Fruit fly (Drosophila melanogaster) whole organism, embryonic: Measurements from ENCODE around the gene Kah.
A peak's percentile ranks its signal among the peaks of the same experiment; 100 is the strongest.

ENCODE experiments used
- Adf1 ChIP-seq: fragments of 200-800 bp; sonication (Bioruptor generic); IDR thresholded peaks from 2 replicates; pipeline ENCODE4 v1.3.6; 2022; ENCODE audit warnings: missing biosample characterization, missing genetic modification characterization
- Bgb ChIP-seq: fragments of 200-800 bp; sonication (Bioruptor generic); IDR thresholded peaks from 2 replicates; pipeline ENCODE4 v1.3.6; 2022; ENCODE audit warnings: missing biosample characterization, missing genetic modification characterization; ENCODE audit not compliant: partially characterized antibody
- Blimp-1 ChIP-seq: fragments of 200-800 bp; sonication (Bioruptor generic); optimal IDR thresholded peaks from 3 replicates; lab custom pipeline; 2018; ENCODE audit warnings: missing biosample characterization, missing genetic modification characterization, mild to moderate bottlenecking, moderate library complexity, missing genetic modification reagents
- C15 ChIP-seq: fragments of 200-800 bp; sonication (Bioruptor generic); IDR thresholded peaks from 3 replicates; pipeline ENCODE4 v1.3.6; 2022; ENCODE audit warnings: missing biosample characterization, missing genetic modification characterization
- CG10147 ChIP-seq: fragments of 200-800 bp; sonication (Bioruptor generic); optimal IDR thresholded peaks from 2 replicates; lab custom pipeline; 2019; ENCODE audit warnings: missing biosample characterization, mild to moderate bottlenecking, missing genetic modification characterization, moderate library complexity
- CG10209 ChIP-seq: fragments of 200-800 bp; sonication (Bioruptor generic); optimal IDR thresholded peaks from 3 replicates; lab custom pipeline; 2017; ENCODE audit warnings: missing biosample characterization, mild to moderate bottlenecking, missing genetic modification characterization, missing genetic modification reagents
- CG10654 ChIP-seq: fragments of 200-800 bp; sonication (Bioruptor generic); optimal IDR thresholded peaks from 2 replicates; lab custom pipeline; 2016; ENCODE audit warnings: missing biosample characterization, missing genetic modification characterization
- CG11398 ChIP-seq: fragments of 200-800 bp; sonication (Bioruptor generic); optimal IDR thresholded peaks from 2 replicates; lab custom pipeline; 2016; ENCODE audit warnings: missing biosample characterization, missing genetic modification characterization
- CG12155 ChIP-seq: fragments of 200-800 bp; sonication (Bioruptor generic); optimal IDR thresholded peaks from 3 replicates; lab custom pipeline; 2016; ENCODE audit warnings: missing biosample characterization, missing genetic modification characterization
- CG16813 ChIP-seq: fragments of 200-800 bp; sonication (Bioruptor generic); IDR thresholded peaks from 3 replicates; pipeline ENCODE4 v1.3.6; 2022; ENCODE audit warnings: missing biosample characterization, missing genetic modification characterization; ENCODE audit not compliant: partially characterized antibody
- CG17568 ChIP-seq: fragments of 200-800 bp; sonication (Bioruptor generic); optimal IDR thresholded peaks from 2 replicates; lab custom pipeline; 2018; ENCODE audit warnings: missing biosample characterization, mild to moderate bottlenecking, missing genetic modification characterization, moderate library complexity
- CG18764 ChIP-seq: fragments of 200-800 bp; sonication (Bioruptor generic); optimal IDR thresholded peaks from 3 replicates; lab custom pipeline; 2016; ENCODE audit warnings: missing biosample characterization, missing genetic modification characterization
- CG2712 ChIP-seq: fragments of 200-800 bp; optimal IDR thresholded peaks from 3 replicates; lab custom pipeline; 2019; ENCODE audit warnings: missing biosample characterization, mild to moderate bottlenecking, missing genetic modification characterization, moderate library complexity
- CG31224 ChIP-seq: fragments of 200-800 bp; sonication (Bioruptor generic); IDR thresholded peaks from 2 replicates; pipeline ENCODE4 v1.3.6; 2022; ENCODE audit warnings: missing biosample characterization, missing genetic modification characterization
- CG3407 ChIP-seq: fragments of 200-800 bp; sonication (Bioruptor generic); optimal IDR thresholded peaks from 2 replicates; lab custom pipeline; 2018; ENCODE audit warnings: missing biosample characterization, mild to moderate bottlenecking, missing genetic modification characterization
- CG34224 ChIP-seq: fragments of 200-800 bp; sonication (Bioruptor generic); IDR thresholded peaks from 3 replicates; pipeline ENCODE4 v1.3.6; 2022; ENCODE audit warnings: missing biosample characterization, missing genetic modification characterization; ENCODE audit not compliant: partially characterized antibody
- CG34422 ChIP-seq: fragments of 200-800 bp; sonication (Bioruptor generic); IDR thresholded peaks from 3 replicates; pipeline ENCODE4 v1.3.6; 2022; ENCODE audit warnings: missing biosample characterization, missing genetic modification characterization
- CG4854 ChIP-seq: fragments of 200-800 bp; sonication (Bioruptor generic); optimal IDR thresholded peaks from 2 replicates; lab custom pipeline; 2016; ENCODE audit warnings: missing biosample characterization, missing genetic modification characterization, inconsistent platforms
- CG5245 ChIP-seq: fragments of 200-800 bp; sonication (Bioruptor generic); optimal IDR thresholded peaks from 3 replicates; lab custom pipeline; 2016; ENCODE audit warnings: missing biosample characterization, missing genetic modification characterization
- CG6654 ChIP-seq: fragments of 200-800 bp; sonication (Bioruptor generic); optimal IDR thresholded peaks from 2 replicates; lab custom pipeline; 2017; ENCODE audit warnings: missing biosample characterization, mild to moderate bottlenecking, missing genetic modification characterization
- CG8944 ChIP-seq: fragments of 200-800 bp; sonication (Bioruptor generic); optimal IDR thresholded peaks from 3 replicates; lab custom pipeline; 2016; ENCODE audit warnings: missing biosample characterization, missing genetic modification characterization
- CHES-1-like ChIP-seq: fragments of 200-800 bp; sonication (Bioruptor generic); optimal IDR thresholded peaks from 2 replicates; lab custom pipeline; 2016; ENCODE audit warnings: missing biosample characterization, missing genetic modification characterization
- CTCF ChIP-seq: fragments of 200-800 bp; sonication (Bioruptor generic); optimal IDR thresholded peaks from 2 replicates; lab custom pipeline; 2017; ENCODE audit warnings: missing biosample characterization, mild to moderate bottlenecking, missing genetic modification characterization, moderate library complexity
- Deaf1 ChIP-seq: fragments of 200-800 bp; optimal IDR thresholded peaks from 3 replicates; lab custom pipeline; 2019; ENCODE audit warnings: missing biosample characterization, mild to moderate bottlenecking, missing genetic modification characterization, moderate library complexity
- Dp ChIP-seq: fragments of 200-800 bp; sonication (Bioruptor generic); optimal IDR thresholded peaks from 2 replicates; lab custom pipeline; 2018; ENCODE audit warnings: missing biosample characterization, mild to moderate bottlenecking, missing genetic modification characterization, moderate library complexity
- Ets65A ChIP-seq: fragments of 200-800 bp; sonication (Bioruptor generic); peaks from one replicate; lab custom pipeline; 2016; ENCODE audit warnings: missing biosample characterization, missing genetic modification characterization
- Gsc ChIP-seq: fragments of 200-800 bp; sonication (Bioruptor generic); IDR thresholded peaks from 2 replicates; pipeline ENCODE4 v1.3.6; 2022; ENCODE audit warnings: missing biosample characterization, missing genetic modification characterization
- HLHmδ ChIP-seq: fragments of 200-800 bp; sonication (Bioruptor generic); optimal IDR thresholded peaks from 2 replicates; lab custom pipeline; 2018; ENCODE audit warnings: missing biosample characterization, mild to moderate bottlenecking, missing genetic modification characterization, moderate library complexity
- NK7.1 ChIP-seq: fragments of 200-800 bp; sonication (Bioruptor generic); optimal IDR thresholded peaks from 3 replicates; lab custom pipeline; 2016; ENCODE audit warnings: missing biosample characterization, missing genetic modification characterization
- Nf-YB ChIP-seq: fragments of 200-800 bp; sonication (Bioruptor generic); optimal IDR thresholded peaks from 3 replicates; lab custom pipeline; 2019; ENCODE audit warnings: missing biosample characterization, mild to moderate bottlenecking, missing genetic modification characterization, moderate library complexity
- Nf-YC ChIP-seq: fragments of 200-800 bp; optimal IDR thresholded peaks from 3 replicates; lab custom pipeline; 2019; ENCODE audit warnings: missing biosample characterization, mild to moderate bottlenecking, missing genetic modification characterization, moderate library complexity
- Oaz ChIP-seq: fragments of 200-800 bp; sonication (Bioruptor generic); IDR thresholded peaks from 2 replicates; pipeline ENCODE4 v1.3.6; 2022; ENCODE audit warnings: missing biosample characterization, missing genetic modification characterization
- Xrp1 ChIP-seq: fragments of 200-800 bp; sonication (Bioruptor generic); IDR thresholded peaks from 2 replicates; pipeline ENCODE4 v1.3.6; 2022; ENCODE audit warnings: missing biosample characterization, missing genetic modification characterization
- ato ChIP-seq: fragments of 200-800 bp; sonication (Bioruptor generic); IDR thresholded peaks from 2 replicates; pipeline ENCODE4 v1.3.6; 2022; ENCODE audit warnings: missing biosample characterization, missing genetic modification characterization; ENCODE audit not compliant: partially characterized antibody
- bigmax ChIP-seq: fragments of 200-800 bp; sonication (Bioruptor generic); optimal IDR thresholded peaks from 2 replicates; lab custom pipeline; 2018; ENCODE audit warnings: missing biosample characterization, mild to moderate bottlenecking, missing genetic modification characterization
- bsh ChIP-seq, 2 experiments: fragments of 200-800 bp; sonication (Bioruptor generic); optimal IDR thresholded peaks; 2 replicates each; lab custom pipeline; 2017 to 2018; ENCODE audit warnings: mild to moderate bottlenecking in 2 of 2, missing biosample characterization in 2 of 2, missing genetic modification characterization in 2 of 2, moderate library complexity in 1 of 2
- dan ChIP-seq: fragments of 200-800 bp; sonication (Bioruptor generic); IDR thresholded peaks from 2 replicates; pipeline ENCODE4 v1.3.6; 2022; ENCODE audit warnings: missing biosample characterization, missing genetic modification characterization
- fd64A ChIP-seq: fragments of 200-800 bp; sonication (Bioruptor generic); optimal IDR thresholded peaks from 3 replicates; lab custom pipeline; 2018; ENCODE audit warnings: missing biosample characterization, mild to moderate bottlenecking, missing genetic modification characterization
- gcm2 ChIP-seq: fragments of 200-800 bp; sonication (Bioruptor generic); optimal IDR thresholded peaks from 2 replicates; lab custom pipeline; 2016; ENCODE audit warnings: missing biosample characterization, missing genetic modification characterization
- kah ChIP-seq: fragments of 200-800 bp; sonication (Bioruptor generic); optimal IDR thresholded peaks from 2 replicates; lab custom pipeline; 2018; ENCODE audit warnings: missing biosample characterization, mild to moderate bottlenecking, missing genetic modification characterization
- lola ChIP-seq, 3 experiments: fragments of >200 bp in 2 of 3; fragments of 200-800 bp in 1 of 3; sonication (Bioruptor generic) in 1 of 3; optimal IDR thresholded peaks; 2 replicates each; lab custom pipeline; 2017 to 2019; ENCODE audit warnings: missing biosample characterization in 3 of 3, missing genetic modification characterization in 3 of 3, mild to moderate bottlenecking in 1 of 3, moderate library complexity in 1 of 3
- odd ChIP-seq: fragments of 200-800 bp; sonication (Bioruptor generic); optimal IDR thresholded peaks from 2 replicates; lab custom pipeline; 2017; ENCODE audit warnings: missing biosample characterization, mild to moderate bottlenecking, missing genetic modification characterization
- peb ChIP-seq: fragments of 200-800 bp; sonication (Bioruptor generic); IDR thresholded peaks from 2 replicates; pipeline ENCODE4 v1.3.6; 2022; ENCODE audit warnings: missing biosample characterization, missing genetic modification characterization
- pita ChIP-seq: fragments of 200-800 bp; sonication (Bioruptor generic); optimal IDR thresholded peaks from 2 replicates; lab custom pipeline; 2017; ENCODE audit warnings: missing biosample characterization, mild to moderate bottlenecking, missing genetic modification characterization
- prd ChIP-seq, 3 experiments: fragments of >200 bp in 2 of 3; fragments of 200-800 bp in 1 of 3; sonication (Bioruptor generic) in 1 of 3; optimal IDR thresholded peaks in 2 of 3; IDR thresholded peaks in 1 of 3; 2 replicates in 2 of 3; 3 replicates in 1 of 3; pipeline versions ENCODE4 v1.3.6 to Lab custom; 2017 to 2022; ENCODE audit warnings: missing biosample characterization in 1 of 3, missing genetic modification characterization in 1 of 3
- salm ChIP-seq: fragments of 200-800 bp; sonication (Bioruptor generic); optimal IDR thresholded peaks from 2 replicates; lab custom pipeline; 2018; ENCODE audit warnings: missing biosample characterization, mild to moderate bottlenecking, missing genetic modification characterization
- schlank ChIP-seq: fragments of 200-800 bp; sonication (Bioruptor generic); optimal IDR thresholded peaks from 2 replicates; lab custom pipeline; 2018; ENCODE audit warnings: missing biosample characterization, mild to moderate bottlenecking, missing genetic modification characterization
- slou ChIP-seq: fragments of 200-800 bp; sonication (Bioruptor generic); optimal IDR thresholded peaks from 3 replicates; lab custom pipeline; 2016; ENCODE audit warnings: missing biosample characterization, missing genetic modification characterization
- sug ChIP-seq: fragments of 200-800 bp; optimal IDR thresholded peaks from 2 replicates; lab custom pipeline; 2019; ENCODE audit warnings: missing biosample characterization, mild to moderate bottlenecking, missing genetic modification characterization, moderate library complexity
- tup ChIP-seq: fragments of 200-800 bp; sonication (Bioruptor generic); optimal IDR thresholded peaks from 2 replicates; lab custom pipeline; 2016; ENCODE audit warnings: missing biosample characterization, mild to moderate bottlenecking, missing genetic modification characterization, moderate library complexity
- zf30C ChIP-seq: fragments of 200-800 bp; sonication (Bioruptor generic); optimal IDR thresholded peaks from 3 replicates; lab custom pipeline; 2018; ENCODE audit warnings: missing biosample characterization, mild to moderate bottlenecking, missing genetic modification characterization

Gene Kah

DNA sequence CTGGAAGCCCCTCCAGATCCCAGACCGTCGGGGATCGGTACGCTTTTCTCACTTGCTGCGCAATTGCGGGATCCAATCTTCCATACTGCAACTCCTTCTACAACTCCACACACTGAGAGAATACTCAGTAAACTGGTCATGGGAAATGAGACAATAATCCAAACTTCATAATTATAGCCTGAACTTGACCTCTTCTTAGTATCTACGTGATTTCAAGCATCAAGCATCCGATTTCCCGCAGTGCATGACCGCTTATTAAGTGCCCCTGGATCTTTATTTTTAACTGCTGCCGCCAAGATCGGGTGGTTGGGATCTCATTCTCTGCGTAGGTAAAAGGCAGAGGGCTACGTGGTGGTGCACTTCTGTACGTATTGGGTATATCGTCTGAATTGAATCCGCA, 2.3 kb upstream of the Kah start (continued):
- TF ChIP-seq fd64A (GFP tag; lab: Kevin White, UChicago) (no peak), CG5245 (GFP tag; lab: Kevin White, UChicago) (no peak), pita (no peak), CG10654 (no peak), Nf-YC (tag; lab: Kevin White, UChicago) (no peak), salm (tag; lab: Kevin White, UChicago) (no peak), zf30C (GFP tag; lab: Kevin White, UChicago) (peak; percentile 77), CHES-1-like (no peak), Oaz (GFP tag; lab: Robert Waterston, UW) (no peak), Ets65A (GFP tag; lab: Kevin White, UChicago) (peak; percentile 84), CG8944 (GFP tag; lab: Kevin White, UChicago) (no peak), slou (GFP tag; lab: Kevin White, UChicago) (no peak), CG3407 (no peak), sug (tag; lab: Kevin White, UChicago) (no peak), dan (no peak), Dp (no peak), Nf-YB (GFP tag; lab: Kevin White, UChicago) (no peak), CG10209 (GFP tag; lab: Kevin White, UChicago) (no peak), CTCF (no peak), prd (optimal IDR thresholded peaks at IDR 0.05; lab: Kevin White, UChicago) (no peak), prd (GFP tag; IDR thresholded peaks at IDR 0.05; lab: Robert Waterston, UW) (peak; percentile 25; the same call in 1 of the 3 replicates), CG2712 (peak; percentile 32), lola (GFP tag; optimal IDR thresholded peaks at IDR 0.05; lab: Kevin White, UChicago) (peak in 1 of 3 experiments; percentile 20), schlank (tag; lab: Kevin White, UChicago) (no peak), CG34422 (no peak), bsh (GFP tag; optimal IDR thresholded peaks at IDR 0.05; lab: Kevin White, UChicago) (peak in 1 of 2 experiments; percentile 43), Gsc (no peak), CG16813 (GFP tag; lab: Robert Waterston, UW) (no peak), CG34224 (GFP tag; lab: Robert Waterston, UW) (no peak), CG12155 (no peak), Blimp-1 (GFP tag; lab: Kevin White, UChicago) (no peak), Deaf1 (tag; lab: Kevin White, UChicago) (no peak), CG10147 (no peak), CG31224 (GFP tag; lab: Robert Waterston, UW) (no peak), Xrp1 (GFP tag; lab: Robert Waterston, UW) (peak; percentile 20; the same call in 1 of the 2 replicates), odd (GFP tag; lab: Kevin White, UChicago) (no peak), CG18764 (GFP tag; lab: Kevin White, UChicago) (no peak), kah (GFP tag; lab: Kevin White, UChicago) (peak; percentile 50), CG4854 (GFP tag; lab: Kevin White, UChicago) (no peak), NK7.1 (no peak), Bgb (GFP tag; lab: Robert Waterston, UW) (no peak), CG6654 (no peak), Adf1 (GFP tag; lab: Robert Waterston, UW) (no peak), peb (no peak), CG11398 (no peak), C15 (GFP tag; lab: Robert Waterston, UW) (no peak), ato (GFP tag; lab: Robert Waterston, UW) (no peak), CG17568 (no peak), bigmax (GFP tag; lab: Kevin White, UChicago) (no peak), tup (GFP tag; lab: Kevin White, UChicago) (no peak), gcm2 (GFP tag; lab: Kevin White, UChicago) (no peak), HLHmδ (GFP tag; lab: Kevin White, UChicago) (no peak)
